Fruit fly (Drosophila melanogaster) whole organism, embryonic: ENCODE results near the gene CG9691.

Source experiments
- Abd-B ChIP-seq: fragments of 200-800 bp; sonication (Bioruptor generic); optimal IDR thresholded peaks from 2 replicates; lab custom pipeline; 2018; ENCODE audit warnings: missing biosample characterization, mild to moderate bottlenecking, missing genetic modification characterization, moderate library complexity
- Bteb2 ChIP-seq: fragments of 200-800 bp; sonication (Bioruptor generic); optimal IDR thresholded peaks from 2 replicates; lab custom pipeline; 2016; ENCODE audit warnings: missing biosample characterization, missing genetic modification characterization
- CG10543 ChIP-seq: fragments of 200-800 bp; sonication (Bioruptor generic); optimal IDR thresholded peaks from 3 replicates; lab custom pipeline; 2017; ENCODE audit warnings: missing biosample characterization, mild to moderate bottlenecking, missing genetic modification characterization, moderate library complexity
- CG1233 ChIP-seq: fragments of 200-800 bp; sonication (Bioruptor generic); optimal IDR thresholded peaks from 4 replicates; lab custom pipeline; 2018; ENCODE audit warnings: missing biosample characterization, mild to moderate bottlenecking, missing genetic modification characterization
- CG13287 ChIP-seq: fragments of 200-800 bp; sonication (Bioruptor generic); IDR thresholded peaks from 2 replicates; pipeline ENCODE4 v1.3.6; 2022; ENCODE audit warnings: missing biosample characterization, missing genetic modification characterization; ENCODE audit not compliant: partially characterized antibody
- CG15514 ChIP-seq: fragments of 200-800 bp; sonication (Bioruptor generic); optimal IDR thresholded peaks from 3 replicates; lab custom pipeline; 2017; ENCODE audit warnings: missing biosample characterization, missing genetic modification characterization, mild to moderate bottlenecking, moderate library complexity, missing genetic modification reagents
- CG18599 ChIP-seq: fragments of 200-800 bp; sonication (Bioruptor generic); optimal IDR thresholded peaks from 3 replicates; lab custom pipeline; 2017; ENCODE audit warnings: missing biosample characterization, missing genetic modification characterization, mild to moderate bottlenecking, moderate library complexity, missing genetic modification reagents
- CG2120 ChIP-seq: fragments of 200-800 bp; sonication (Bioruptor generic); optimal IDR thresholded peaks from 3 replicates; lab custom pipeline; 2016; ENCODE audit warnings: missing biosample characterization, missing genetic modification characterization
- CG2712 ChIP-seq: fragments of 200-800 bp; optimal IDR thresholded peaks from 3 replicates; lab custom pipeline; 2019; ENCODE audit warnings: missing biosample characterization, mild to moderate bottlenecking, missing genetic modification characterization, moderate library complexity
- CG2875 ChIP-seq: fragments of 200-800 bp; sonication (Bioruptor generic); optimal IDR thresholded peaks from 2 replicates; lab custom pipeline; 2017; ENCODE audit warnings: missing biosample characterization, mild to moderate bottlenecking, missing genetic modification characterization, missing genetic modification reagents
- CG34376 ChIP-seq: fragments of 200-800 bp; sonication (Bioruptor generic); optimal IDR thresholded peaks from 2 replicates; lab custom pipeline; 2018; ENCODE audit warnings: missing biosample characterization, mild to moderate bottlenecking, missing genetic modification characterization
- CG6683 ChIP-seq: fragments of 200-800 bp; sonication (Bioruptor generic); optimal IDR thresholded peaks from 2 replicates; lab custom pipeline; 2017; ENCODE audit warnings: missing biosample characterization, mild to moderate bottlenecking, missing genetic modification characterization, missing genetic modification reagents
- CG8281 ChIP-seq: fragments of 200-800 bp; sonication (Bioruptor generic); optimal IDR thresholded peaks from 2 replicates; lab custom pipeline; 2018; ENCODE audit warnings: missing biosample characterization, mild to moderate bottlenecking, missing genetic modification characterization, moderate library complexity
- CG9215 ChIP-seq: fragments of 200-800 bp; sonication (Bioruptor generic); IDR thresholded peaks from 2 replicates; pipeline ENCODE4 v1.3.6; 2022; ENCODE audit warnings: missing biosample characterization, missing genetic modification characterization
- CoRest ChIP-seq: fragments of 200-800 bp; sonication (Bioruptor generic); optimal IDR thresholded peaks from 3 replicates; lab custom pipeline; 2018; ENCODE audit warnings: missing biosample characterization, mild to moderate bottlenecking, missing genetic modification characterization, moderate library complexity
- Dbx ChIP-seq: fragments of 200-800 bp; sonication (Bioruptor generic); IDR thresholded peaks from 3 replicates; pipeline ENCODE4 v1.3.6; 2022; ENCODE audit warnings: missing biosample characterization, missing genetic modification characterization
- Dll ChIP-seq: fragments of 200-800 bp; sonication (Bioruptor generic); IDR thresholded peaks from 4 replicates; pipeline ENCODE4 v1.3.6; 2022; ENCODE audit warnings: missing biosample characterization, missing genetic modification characterization; ENCODE audit not compliant: partially characterized antibody
- Dref ChIP-seq: fragments of 200-800 bp; sonication (Bioruptor generic); IDR thresholded peaks from 2 replicates; pipeline ENCODE4 v1.3.6; 2022; ENCODE audit warnings: missing biosample characterization, missing genetic modification characterization
- HLH3B ChIP-seq: fragments of 200-800 bp; sonication (Bioruptor generic); IDR thresholded peaks from 2 replicates; pipeline ENCODE4 v1.3.6; 2022; ENCODE audit warnings: missing biosample characterization, missing genetic modification characterization
- HmgZ ChIP-seq: fragments of 200-800 bp; sonication (Bioruptor generic); optimal IDR thresholded peaks from 2 replicates; lab custom pipeline; 2018; ENCODE audit warnings: missing biosample characterization, mild to moderate bottlenecking, missing genetic modification characterization
- Hmr ChIP-seq: fragments of 200-800 bp; sonication (Bioruptor generic); optimal IDR thresholded peaks from 3 replicates; lab custom pipeline; 2017; ENCODE audit warnings: mild to moderate bottlenecking, missing biosample characterization, missing genetic modification reagents, missing genetic modification characterization
- Jarid2 ChIP-seq: fragments of 200-800 bp; sonication (Bioruptor generic); optimal IDR thresholded peaks from 3 replicates; lab custom pipeline; 2017; ENCODE audit warnings: mild to moderate bottlenecking, missing biosample characterization, missing genetic modification reagents, missing genetic modification characterization
- NFAT ChIP-seq: fragments of 200-800 bp; sonication (Bioruptor generic); IDR thresholded peaks from 2 replicates; pipeline ENCODE4 v1.3.6; 2022; ENCODE audit warnings: missing biosample characterization, missing genetic modification characterization
- Nf-YA ChIP-seq: fragments of 200-800 bp; sonication (Bioruptor generic); IDR thresholded peaks from 2 replicates; pipeline ENCODE4 v1.3.6; 2022; ENCODE audit warnings: missing biosample characterization, missing genetic modification characterization
- Ravus ChIP-seq: fragments of 200-800 bp; sonication (Bioruptor generic); IDR thresholded peaks from 2 replicates; pipeline ENCODE4 v1.3.6; 2022; ENCODE audit warnings: missing biosample characterization, missing genetic modification characterization
- Side ChIP-seq: fragments of 200-800 bp; sonication (Bioruptor generic); optimal IDR thresholded peaks from 2 replicates; lab custom pipeline; 2016; ENCODE audit warnings: missing biosample characterization, missing genetic modification characterization
- Sox100B ChIP-seq: fragments of 200-800 bp; sonication (Bioruptor generic); optimal IDR thresholded peaks from 3 replicates; lab custom pipeline; 2018; ENCODE audit warnings: missing biosample characterization, mild to moderate bottlenecking, missing genetic modification characterization
- Ssrp ChIP-seq: fragments of 200-800 bp; sonication (Bioruptor generic); optimal IDR thresholded peaks from 2 replicates; lab custom pipeline; 2018; ENCODE audit warnings: missing biosample characterization, mild to moderate bottlenecking, missing genetic modification characterization, moderate library complexity
- ap ChIP-seq: fragments of 200-800 bp; sonication (Bioruptor generic); IDR thresholded peaks from 2 replicates; pipeline ENCODE4 v1.3.6; 2022; ENCODE audit warnings: missing biosample characterization, missing genetic modification characterization
- crol ChIP-seq: fragments of 200-800 bp; sonication (Bioruptor generic); IDR thresholded peaks from 2 replicates; pipeline ENCODE4 v1.3.6; 2022; ENCODE audit warnings: missing biosample characterization, missing genetic modification characterization
- dpn ChIP-seq, 2 experiments: fragments of 200-800 bp; sonication (Bioruptor generic); optimal IDR thresholded peaks; 3 replicates each; lab custom pipeline; 2016; ENCODE audit warnings: missing biosample characterization in 2 of 2, missing genetic modification characterization in 2 of 2
- exex ChIP-seq: fragments of 200-800 bp; sonication (Bioruptor generic); optimal IDR thresholded peaks from 4 replicates; lab custom pipeline; 2018; ENCODE audit warnings: missing biosample characterization, mild to moderate bottlenecking, missing genetic modification characterization, moderate library complexity
- grn ChIP-seq: fragments of 200-800 bp; sonication (Bioruptor generic); optimal IDR thresholded peaks from 3 replicates; lab custom pipeline; 2017; ENCODE audit warnings: missing biosample characterization, missing genetic modification characterization
- gsb-n ChIP-seq: fragments of 200-800 bp; sonication (Bioruptor generic); optimal IDR thresholded peaks from 3 replicates; lab custom pipeline; 2018; ENCODE audit warnings: missing biosample characterization, mild to moderate bottlenecking, missing genetic modification characterization
- hth ChIP-seq: fragments of >200 bp; optimal IDR thresholded peaks from 2 replicates; lab custom pipeline; 2017; ENCODE audit warnings: inconsistent platforms
- lab ChIP-seq: fragments of 200-800 bp; sonication (Bioruptor generic); optimal IDR thresholded peaks from 3 replicates; lab custom pipeline; 2017; ENCODE audit warnings: missing biosample characterization, missing genetic modification characterization, mild to moderate bottlenecking, moderate library complexity, missing genetic modification reagents
- lilli ChIP-seq: fragments of 200-800 bp; sonication (Bioruptor generic); optimal IDR thresholded peaks from 3 replicates; lab custom pipeline; 2016; ENCODE audit warnings: missing biosample characterization, missing genetic modification characterization
- mam ChIP-seq: fragments of 200-800 bp; sonication (Bioruptor generic); optimal IDR thresholded peaks from 3 replicates; lab custom pipeline; 2016; ENCODE audit warnings: missing biosample characterization, missing genetic modification characterization
- pan ChIP-seq, 4 experiments: fragments of >200 bp in 3 of 4; fragments of 200-800 bp in 1 of 4; sonication (Bioruptor generic) in 1 of 4; optimal IDR thresholded peaks in 3 of 4; IDR thresholded peaks in 1 of 4; 2 replicates each; pipeline versions ENCODE4 v1.3.6 to Lab custom; 2017 to 2022; ENCODE audit warnings: missing biosample characterization in 2 of 4, missing genetic modification characterization in 2 of 4, mixed read lengths in 1 of 4
- ranshi ChIP-seq: fragments of 200-800 bp; sonication (Bioruptor generic); IDR thresholded peaks from 2 replicates; pipeline ENCODE4 v1.3.6; 2022; ENCODE audit warnings: missing biosample characterization, missing genetic modification characterization
- row ChIP-seq: fragments of 200-800 bp; sonication (Bioruptor generic); IDR thresholded peaks from 3 replicates; pipeline ENCODE4 v1.3.6; 2022; ENCODE audit warnings: missing biosample characterization, missing genetic modification characterization
- sc ChIP-seq, 3 experiments: fragments of >200 bp in 2 of 3; fragments of 200-800 bp in 1 of 3; sonication (Bioruptor generic) in 1 of 3; optimal IDR thresholded peaks; 2 replicates in 2 of 3; 3 replicates in 1 of 3; lab custom pipeline; 2017; ENCODE audit warnings: mild to moderate bottlenecking in 1 of 3, missing biosample characterization in 1 of 3, missing genetic modification characterization in 1 of 3, missing genetic modification reagents in 1 of 3
- sima ChIP-seq: fragments of 200-800 bp; sonication (Bioruptor generic); optimal IDR thresholded peaks from 2 replicates; lab custom pipeline; 2016; ENCODE audit warnings: missing biosample characterization, missing genetic modification characterization
- slbo ChIP-seq: fragments of 200-800 bp; sonication (Bioruptor generic); IDR thresholded peaks from 2 replicates; pipeline ENCODE4 v1.3.6; 2022; ENCODE audit warnings: missing biosample characterization, missing genetic modification characterization
- unc-4 ChIP-seq: fragments of 200-800 bp; sonication (Bioruptor generic); IDR thresholded peaks from 2 replicates; pipeline ENCODE4 v1.3.6; 2022; ENCODE audit warnings: missing biosample characterization, missing genetic modification characterization; ENCODE audit not compliant: partially characterized antibody
- vnd ChIP-seq: fragments of 200-800 bp; sonication (Bioruptor generic); IDR thresholded peaks from 3 replicates; pipeline ENCODE4 v1.3.6; 2022; ENCODE audit warnings: missing biosample characterization, missing genetic modification characterization; ENCODE audit not compliant: partially characterized antibody
- wor ChIP-seq: fragments of 200-800 bp; sonication (Bioruptor generic); IDR thresholded peaks from 2 replicates; pipeline ENCODE4 v1.3.6; 2022; ENCODE audit warnings: missing biosample characterization, missing genetic modification characterization

Gene CG9691

DNA sequence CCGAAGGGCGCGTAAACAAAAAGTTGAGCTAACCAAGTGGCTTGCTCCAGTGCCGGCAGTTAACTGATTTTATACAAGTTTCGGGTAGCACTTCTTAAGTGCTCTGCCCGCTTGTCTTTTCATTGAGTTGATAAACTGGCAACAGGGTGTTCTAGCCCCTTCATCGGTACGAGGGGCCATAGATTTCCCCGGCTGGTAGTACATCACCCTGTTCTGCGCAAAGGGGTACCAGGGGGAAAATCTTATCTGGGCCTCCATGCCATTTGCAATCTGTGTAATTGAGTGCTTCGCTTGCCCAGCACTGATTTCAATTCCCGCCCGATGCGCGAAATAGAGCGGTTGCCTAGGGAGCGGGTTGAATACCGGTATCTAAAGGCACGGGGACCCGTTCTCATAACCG lies 12.6 kb upstream of the CG9691 start, which contains the start of gene CG45061 (continued):
- TF ChIP-seq CG6683: no peak
- TF ChIP-seq vnd (GFP tag; lab: Robert Waterston, UW): no peak
- no peak for TF ChIP-seq Sox100B
- TF ChIP-seq Hmr: peak; percentile 42
- TF ChIP-seq CG13287 (GFP tag; lab: Robert Waterston, UW): no peak
- TF ChIP-seq Dbx (GFP tag; lab: Robert Waterston, UW): peak; percentile 25; the same call in 1 of the 3 replicates
- no peak for TF ChIP-seq gsb-n (tag; lab: Kevin White, UChicago)
- no peak for TF ChIP-seq pan (optimal IDR thresholded peaks at IDR 0.05; lab: Kevin White, UChicago)
- TF ChIP-seq pan (GFP tag; optimal IDR thresholded peaks at IDR 0.05 in 1 of 2, IDR thresholded peaks at IDR 0.05 in 1 of 2): no peak
- TF ChIP-seq CG9215: 0 out of 2 replicates have a peak, but pooled peaks have one; percentile 10
- no peak for TF ChIP-seq ap
- TF ChIP-seq Side: no peak
- no peak for TF ChIP-seq CoRest (tag; lab: Kevin White, UChicago)
- TF ChIP-seq CG1233: no peak
- peak; percentile 72 for TF ChIP-seq lab (GFP tag; lab: Kevin White, UChicago)
- no peak for TF ChIP-seq CG8281 (tag; lab: Kevin White, UChicago)
- TF ChIP-seq Bteb2: no peak
- TF ChIP-seq sima (GFP tag; lab: Kevin White, UChicago): no peak
- peak; percentile 80 for TF ChIP-seq exex (tag; lab: Kevin White, UChicago)
- no peak for TF ChIP-seq sc (optimal IDR thresholded peaks at IDR 0.05; lab: Kevin White, UChicago)
- TF ChIP-seq sc (GFP tag; optimal IDR thresholded peaks at IDR 0.05; lab: Kevin White, UChicago): no peak
- TF ChIP-seq mam (GFP tag; lab: Kevin White, UChicago): peak; percentile 12
- TF ChIP-seq grn: peak; percentile 56
- no peak for TF ChIP-seq hth
- TF ChIP-seq CG18599: peak; percentile 60
- peak; percentile 14 for TF ChIP-seq CG15514 (GFP tag; lab: Kevin White, UChicago)
- no peak for TF ChIP-seq Dll
- peak; percentile 57 for TF ChIP-seq CG10543
- TF ChIP-seq Abd-B (GFP tag; lab: Kevin White, UChicago): no peak
- peak; percentile 48 for TF ChIP-seq crol (GFP tag; lab: Robert Waterston, UW)
- peak; percentile 34; the same call in 1 of the 2 replicates for TF ChIP-seq slbo
- TF ChIP-seq Nf-YA (GFP tag; lab: Robert Waterston, UW): 0 out of 2 replicates have a peak, but pooled peaks have one; percentile 8
- no peak for TF ChIP-seq dpn (GFP tag; optimal IDR thresholded peaks at IDR 0.05; lab: Kevin White, UChicago)
- TF ChIP-seq HLH3B (GFP tag; lab: Robert Waterston, UW): no peak
- no peak for TF ChIP-seq CG2875
- peak; percentile 13 for TF ChIP-seq CG34376 (GFP tag; lab: Kevin White, UChicago)
- TF ChIP-seq ranshi (GFP tag; lab: Robert Waterston, UW): 0 out of 2 replicates have a peak, but pooled peaks have one; percentile 25
- TF ChIP-seq Ssrp (tag; lab: Kevin White, UChicago): no peak
- TF ChIP-seq Dref (GFP tag; lab: Robert Waterston, UW): no peak
- TF ChIP-seq unc-4 (GFP tag; lab: Robert Waterston, UW): no peak
- TF ChIP-seq HmgZ (tag; lab: Kevin White, UChicago): peak; percentile 29
- peak; percentile 35 for TF ChIP-seq CG2120 (GFP tag; lab: Kevin White, UChicago)
- no peak for TF ChIP-seq wor (GFP tag; lab: Robert Waterston, UW)
- no peak for TF ChIP-seq Jarid2 (GFP tag; lab: Kevin White, UChicago)
- no peak for TF ChIP-seq lilli (GFP tag; lab: Kevin White, UChicago)
- no peak for TF ChIP-seq Ravus
- peak; percentile 56; the same call in 2 of the 3 replicates for TF ChIP-seq row (GFP tag; lab: Robert Waterston, UW)
- 0 out of 2 replicates have a peak, but pooled peaks have one; percentile 39 for TF ChIP-seq NFAT
- no peak for TF ChIP-seq CG2712
